Fruit fly (Drosophila melanogaster): Measurements from ENCODE around the gene Cyp318a1.

The Cyp318a1 gene

dm6 chrX:12032136-12032682, at the start of gene Cyp318a1:
Cyp318a1 (plus strand) TSS chrX:12032632.
- TF ChIP-seq CG17801 (GFP tag; optimal IDR thresholded peaks at IDR 0.05; ENCODE audit: partially characterized antibody): no peak

dm6 chrX:11983838-11984237, 48.6 kb upstream of the Cyp318a1 start:
- no peak for TF ChIP-seq CG17801 (GFP tag; optimal IDR thresholded peaks at IDR 0.05; ENCODE audit: partially characterized antibody)

DNA sequence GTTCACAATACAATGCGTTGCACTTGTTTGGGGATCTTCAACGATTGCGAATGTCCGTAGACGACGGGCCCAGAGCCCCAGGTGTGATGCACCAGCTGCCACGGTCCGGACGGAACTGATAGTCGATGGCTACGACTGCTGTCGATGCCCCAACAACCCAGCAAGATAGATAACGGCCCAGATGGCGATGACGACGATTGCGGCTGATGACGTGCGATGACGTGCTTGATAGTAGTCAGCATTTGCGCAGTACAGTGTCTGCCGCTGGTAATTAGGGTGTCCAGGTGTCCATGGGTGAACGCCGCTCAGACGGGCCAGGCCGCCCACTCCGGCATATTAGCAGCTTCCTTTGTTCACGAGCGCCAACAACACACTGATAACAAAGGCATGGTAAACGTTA, 47.4 kb upstream of the Cyp318a1 start, which contains the start of gene cac:
cac (minus strand) TSS at position 101 of the 400 bp plus-strand sequence.
- no peak for TF ChIP-seq CG17801 (GFP tag; optimal IDR thresholded peaks at IDR 0.05; ENCODE audit: partially characterized antibody)

DNA sequence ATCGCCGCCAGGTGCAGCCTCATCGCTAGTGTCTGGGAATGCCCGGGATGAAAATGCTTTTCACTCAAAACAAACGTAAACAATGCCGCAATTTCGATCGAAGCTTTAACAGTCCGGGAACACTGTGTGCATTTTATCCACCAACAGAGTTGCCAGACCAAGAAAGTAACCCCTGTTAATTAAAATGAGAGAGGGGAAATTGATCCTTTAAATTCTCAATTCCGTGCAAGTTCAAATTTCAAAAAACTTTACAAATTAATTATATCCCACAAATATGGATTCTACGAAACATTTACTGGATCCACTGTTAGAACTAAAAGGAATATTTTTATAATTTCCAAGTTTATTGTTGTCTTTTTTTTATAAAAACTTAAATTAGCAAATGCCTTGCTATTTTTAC, 44.8 kb upstream of the Cyp318a1 start, which contains the start of gene gd:
gd (minus strand) TSS at position 101 of the 400 bp plus-strand sequence.
- TF ChIP-seq CG17801 (GFP tag; optimal IDR thresholded peaks at IDR 0.05; ENCODE audit: partially characterized antibody): no peak

- no peak for TF ChIP-seq CG17801 (GFP tag; optimal IDR thresholded peaks at IDR 0.05; ENCODE audit: partially characterized antibody)
Measured at dm6 chrX:11988912-11989311, 43.5 kb upstream of the Cyp318a1 start, which contains the start of gene tsg. tsg (minus strand) TSS chrX:11988948.

DNA sequence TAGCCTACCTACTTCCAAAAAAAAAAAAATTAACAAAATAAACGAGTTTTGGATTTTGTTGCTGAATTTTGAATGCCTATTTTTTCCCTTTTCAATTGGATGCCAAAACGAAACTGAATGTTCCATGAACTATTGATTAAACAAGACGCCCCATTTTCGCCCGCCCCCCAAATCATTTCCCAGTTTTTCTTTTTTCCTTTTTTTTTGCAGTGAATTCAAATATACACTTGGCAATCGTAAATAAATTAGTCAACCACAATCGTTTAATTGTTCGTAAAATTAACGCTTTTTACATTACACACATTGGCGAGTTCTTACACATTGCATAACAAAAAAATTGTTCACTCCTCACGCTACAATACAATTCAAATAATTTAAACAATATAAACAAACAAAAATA, 39.8 kb upstream of the Cyp318a1 start, which contains the start of gene CG18130:
CG18130 (minus strand) TSS at position 101 of the 400 bp plus-strand sequence.
- no peak for TF ChIP-seq CG17801 (GFP tag; optimal IDR thresholded peaks at IDR 0.05; ENCODE audit: partially characterized antibody)

- no peak for TF ChIP-seq CG17801 (GFP tag; optimal IDR thresholded peaks at IDR 0.05; ENCODE audit: partially characterized antibody)
Measured at dm6 chrX:11993279-11993678, 39.2 kb upstream of the Cyp318a1 start.

DNA sequence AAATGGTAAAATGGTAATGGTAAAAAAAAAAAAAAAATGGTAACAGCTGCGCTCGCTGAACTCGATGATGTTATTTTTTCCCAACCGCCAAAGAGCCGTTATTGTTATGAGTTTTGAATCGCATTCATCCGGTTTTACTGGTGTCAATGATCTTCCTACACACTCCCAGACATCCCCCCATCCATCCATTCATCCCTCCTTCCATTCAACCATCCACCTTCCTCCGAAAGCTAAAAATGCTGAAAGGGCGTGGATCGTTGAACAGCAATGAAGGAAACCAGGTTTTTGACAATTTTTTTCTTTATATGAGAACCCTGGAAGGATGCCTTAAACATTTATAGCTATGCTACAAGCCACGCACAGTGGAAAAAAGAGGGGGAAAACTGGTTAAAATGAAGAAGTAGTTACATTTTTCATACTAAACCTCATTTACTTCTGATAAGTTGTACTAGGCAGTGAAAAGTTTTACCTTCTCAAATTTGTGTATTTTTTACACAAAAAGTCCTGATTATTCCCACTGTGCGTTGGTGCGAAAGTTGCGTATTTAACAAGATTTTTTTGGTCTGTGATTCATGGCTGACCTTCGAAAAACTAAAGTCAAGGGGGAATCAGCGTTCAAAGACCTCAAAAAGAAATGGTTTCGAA, 32.3 kb upstream of the Cyp318a1 start:
- TF ChIP-seq CG17801 (GFP tag; optimal IDR thresholded peaks at IDR 0.05; ENCODE audit: partially characterized antibody): no peak

DNA sequence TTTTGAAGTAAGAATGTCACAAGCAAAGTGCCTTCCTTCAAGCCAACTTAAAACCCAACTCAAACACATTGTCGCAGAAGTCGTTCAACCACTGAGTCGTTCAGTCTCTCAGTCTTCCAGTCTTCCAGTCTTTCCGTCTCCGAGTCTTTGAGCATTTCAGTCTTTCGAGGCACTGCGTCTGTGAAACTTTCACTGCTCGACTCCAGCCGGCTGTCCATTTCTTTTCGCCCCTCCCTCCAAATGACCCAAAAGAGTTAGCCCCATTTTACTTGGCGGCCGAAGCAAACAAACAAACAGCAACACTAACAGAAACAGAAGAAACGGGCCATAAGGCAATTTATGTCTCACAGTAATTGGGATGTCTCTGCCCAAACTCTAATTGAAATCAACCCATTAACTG, 31.4 kb upstream of the Cyp318a1 start:
- TF ChIP-seq CG17801 (GFP tag; optimal IDR thresholded peaks at IDR 0.05; ENCODE audit: partially characterized antibody): no peak

DNA sequence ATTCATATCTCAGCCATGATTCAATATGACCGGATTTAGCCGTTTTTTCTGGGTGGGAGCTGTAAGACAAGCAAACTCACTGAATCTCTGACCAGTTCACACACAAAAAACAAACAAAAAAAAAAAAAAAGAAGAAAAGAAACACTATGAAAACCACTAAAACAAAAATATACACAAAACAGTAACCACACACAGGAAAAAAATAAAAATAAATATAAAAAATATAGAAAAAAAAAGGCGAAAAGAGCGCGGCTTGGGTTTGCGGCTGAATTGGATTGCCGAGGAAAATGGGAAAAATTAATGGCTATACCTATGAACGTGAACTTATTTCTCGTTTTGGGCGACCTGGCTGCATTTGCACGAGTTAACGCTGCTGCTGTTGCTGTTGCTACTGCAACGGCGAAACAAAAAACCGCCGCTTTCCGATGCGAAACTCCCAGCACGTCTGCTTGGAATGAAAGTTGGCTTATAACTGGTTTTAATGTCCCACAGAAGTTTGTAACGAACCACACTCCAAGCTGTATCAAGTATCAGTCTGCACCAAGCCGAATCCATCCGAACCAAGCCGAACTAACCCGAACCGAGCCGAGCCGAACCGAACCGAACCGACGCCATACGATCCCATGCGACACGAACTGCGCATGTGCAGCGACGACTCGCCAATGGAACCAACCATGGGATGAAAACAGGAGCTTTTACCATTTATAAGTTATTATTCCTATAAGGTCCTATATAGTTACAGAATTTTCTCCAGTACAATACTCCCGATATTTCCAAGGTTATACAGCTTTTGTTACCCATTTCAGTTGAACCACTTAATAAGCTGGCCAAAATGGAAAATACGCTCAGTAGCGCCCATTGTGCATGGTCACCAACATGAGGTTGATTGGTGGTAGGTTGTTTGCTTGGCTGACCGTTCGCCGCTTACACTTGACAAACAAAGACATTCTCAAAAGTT, 28.7 kb upstream of the Cyp318a1 start, which contains the start of gene fw:
fw (minus strand) TSS at position 478 of the 958 bp plus-strand sequence.
- no peak for TF ChIP-seq CG17801 (GFP tag; optimal IDR thresholded peaks at IDR 0.05; ENCODE audit: partially characterized antibody)

DNA sequence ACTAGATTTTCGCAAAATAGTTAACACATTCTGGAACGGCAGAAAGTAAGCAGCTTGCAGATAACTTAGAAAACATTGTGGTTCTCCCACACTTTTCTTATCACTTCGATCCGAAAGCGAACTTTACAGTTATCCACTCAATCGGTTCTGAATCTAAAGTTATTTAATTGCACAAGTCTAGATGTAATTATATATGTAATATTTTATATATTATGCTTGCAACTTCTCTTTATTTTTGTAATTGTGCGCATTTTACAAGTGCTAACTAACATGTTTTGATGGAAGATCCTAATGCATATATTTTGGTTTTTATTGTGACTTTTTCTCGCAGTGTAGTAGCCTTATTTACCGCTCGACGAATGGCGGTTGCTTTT, 28.1 kb upstream of the Cyp318a1 start:
- no peak for TF ChIP-seq CG17801 (GFP tag; optimal IDR thresholded peaks at IDR 0.05; ENCODE audit: partially characterized antibody)

- TF ChIP-seq CG17801 (GFP tag; optimal IDR thresholded peaks at IDR 0.05; ENCODE audit: partially characterized antibody): peak; percentile 96
Measured at dm6 chrX:12006678-12007441, 25.6 kb upstream of the Cyp318a1 start, which contains the start of gene CG1806. CG1806 (plus strand) TSS chrX:12007176.

DNA sequence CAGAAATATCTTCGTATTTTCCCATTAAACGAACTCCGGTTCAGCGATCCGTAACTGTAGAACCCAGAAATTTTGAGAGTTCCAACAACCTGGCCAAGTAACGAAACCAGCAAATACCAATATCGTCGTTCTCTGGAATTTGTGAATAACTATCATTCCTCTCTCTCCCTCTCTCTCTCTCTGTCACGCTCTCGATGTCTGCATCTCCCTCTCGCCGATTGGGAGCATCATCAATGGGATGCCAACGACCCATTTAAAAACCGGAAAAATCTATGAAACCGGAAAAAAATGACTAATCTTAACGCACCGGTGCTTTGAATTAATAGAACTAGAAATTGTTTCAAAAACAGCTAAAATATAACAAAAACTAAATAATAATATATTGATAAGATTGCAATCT, 24.8 kb upstream of the Cyp318a1 start:
- TF ChIP-seq CG17801 (GFP tag; optimal IDR thresholded peaks at IDR 0.05; ENCODE audit: partially characterized antibody): no peak
